Worm (Caenorhabditis elegans) whole organism, L2 larva: ENCODE data around the gene F01D4.8.

Source experiments
- C34F6.9 ChIP-seq: fragments of 150-350 bp; optimal IDR thresholded peaks from 2 replicates; lab custom pipeline; 2014; ENCODE audit warnings: missing biosample characterization, missing genetic modification characterization
- F13H6.1 ChIP-seq: sonication (generic microtip); optimal IDR thresholded peaks from 2 replicates; lab custom pipeline; 2016; ENCODE audit warnings: missing genetic modification characterization, missing compliant biosample characterization
- R02D3.7 ChIP-seq: fragments of 150-350 bp; optimal IDR thresholded peaks from 2 replicates; lab custom pipeline; 2014; ENCODE audit warnings: missing biosample characterization, missing genetic modification characterization
- Y55F3AM.14 ChIP-seq: fragments of 200-800 bp; sonication (Bioruptor generic); optimal IDR thresholded peaks from 2 replicates; lab custom pipeline; 2018; ENCODE audit warnings: mild to moderate bottlenecking, missing genetic modification characterization, missing compliant biosample characterization
- ZK546.5 ChIP-seq: sonication (generic microtip); optimal IDR thresholded peaks from 2 replicates; lab custom pipeline; 2017; ENCODE audit warnings: missing biosample characterization, missing genetic modification characterization
- alr-1 ChIP-seq: fragments of 150-350 bp; optimal IDR thresholded peaks from 2 replicates; lab custom pipeline; 2014; ENCODE audit warnings: missing biosample characterization, missing genetic modification characterization
- aly-2 ChIP-seq: fragments of 150-350 bp; optimal IDR thresholded peaks from 2 replicates; lab custom pipeline; 2014; ENCODE audit warnings: missing biosample characterization, missing genetic modification characterization
- ama-1 ChIP-seq: fragments of 150-350 bp; optimal IDR thresholded peaks from 2 replicates; lab custom pipeline; 2018; ENCODE audit warnings: inconsistent platforms
- blmp-1 ChIP-seq: sonication (generic microtip); optimal IDR thresholded peaks from 2 replicates; lab custom pipeline; 2017; ENCODE audit warnings: missing genetic modification characterization, mild to moderate bottlenecking, missing compliant biosample characterization, antibody characterized with exemption, moderate library complexity; ENCODE audit not compliant: insufficient read depth
- ceh-16 ChIP-seq: fragments of 150-350 bp; optimal IDR thresholded peaks from 2 replicates; lab custom pipeline; 2014; ENCODE audit warnings: missing biosample characterization, missing genetic modification characterization
- ceh-82 ChIP-seq: fragments of 150-350 bp; optimal IDR thresholded peaks from 2 replicates; lab custom pipeline; 2014; ENCODE audit warnings: missing biosample characterization, missing genetic modification characterization
- crh-2 ChIP-seq: sonication (generic microtip); optimal IDR thresholded peaks from 2 replicates; lab custom pipeline; 2017; ENCODE audit warnings: missing biosample characterization, missing genetic modification characterization
- dmd-4 ChIP-seq: sonication (generic microtip); optimal IDR thresholded peaks from 2 replicates; lab custom pipeline; 2017; ENCODE audit warnings: missing biosample characterization, missing genetic modification characterization
- egl-27 ChIP-seq: sonication (generic microtip); optimal IDR thresholded peaks from 3 replicates; lab custom pipeline; 2017; ENCODE audit warnings: missing biosample characterization, missing genetic modification reagents, missing genetic modification characterization
- elt-1 ChIP-seq: fragments of 150-350 bp; optimal IDR thresholded peaks from 2 replicates; lab custom pipeline; 2014; ENCODE audit warnings: missing biosample characterization, missing genetic modification characterization
- elt-3 ChIP-seq: sonication (generic microtip); optimal IDR thresholded peaks from 2 replicates; lab custom pipeline; 2017; ENCODE audit warnings: missing biosample characterization, missing genetic modification characterization
- fos-1 ChIP-seq: fragments of 150-350 bp; optimal IDR thresholded peaks from 2 replicates; lab custom pipeline; 2014; ENCODE audit warnings: missing biosample characterization, missing genetic modification characterization
- gmeb-1 ChIP-seq: fragments of 150-350 bp; optimal IDR thresholded peaks from 2 replicates; lab custom pipeline; 2014; ENCODE audit warnings: missing biosample characterization, missing genetic modification characterization
- lin-11 ChIP-seq: fragments of 150-350 bp; sonication (generic microtip); optimal IDR thresholded peaks from 2 replicates; lab custom pipeline; 2014; ENCODE audit warnings: missing biosample characterization, missing genetic modification characterization, inconsistent platforms, mixed read lengths
- lin-13 ChIP-seq: fragments of 150-350 bp; optimal IDR thresholded peaks from 2 replicates; lab custom pipeline; 2014; ENCODE audit warnings: missing biosample characterization, missing genetic modification reagents, missing genetic modification characterization
- lin-39 ChIP-seq: fragments of 150-350 bp; optimal IDR thresholded peaks from 2 replicates; lab custom pipeline; 2014; ENCODE audit warnings: missing biosample characterization, missing genetic modification reagents, missing genetic modification characterization
- lsy-2 ChIP-seq, 2 experiments: fragments of 150-350 bp in 1 of 2; sonication (generic microtip) in 1 of 2; optimal IDR thresholded peaks; 2 replicates each; lab custom pipeline; 2014 to 2017; ENCODE audit warnings: missing biosample characterization in 2 of 2, missing genetic modification characterization in 2 of 2
- mab-5 ChIP-seq: fragments of 150-350 bp; optimal IDR thresholded peaks from 2 replicates; lab custom pipeline; 2014; ENCODE audit warnings: missing biosample characterization, missing genetic modification characterization
- mbf-1 ChIP-seq: sonication (generic microtip); optimal IDR thresholded peaks from 2 replicates; lab custom pipeline; 2017; ENCODE audit warnings: missing biosample characterization, missing genetic modification characterization
- mdl-1 ChIP-seq, 2 experiments: fragments of 150-350 bp in 1 of 2; sonication (generic microtip) in 1 of 2; optimal IDR thresholded peaks; 2 replicates each; lab custom pipeline; 2017; ENCODE audit warnings: missing biosample characterization in 2 of 2, missing genetic modification characterization in 2 of 2
- nhr-10 ChIP-seq: sonication (generic microtip); optimal IDR thresholded peaks from 2 replicates; lab custom pipeline; 2017; ENCODE audit warnings: missing biosample characterization, missing genetic modification characterization
- nhr-11 ChIP-seq: fragments of 150-350 bp; optimal IDR thresholded peaks from 2 replicates; lab custom pipeline; 2014; ENCODE audit warnings: missing biosample characterization, missing genetic modification characterization
- nhr-12 ChIP-seq: fragments of 150-350 bp; optimal IDR thresholded peaks from 2 replicates; lab custom pipeline; 2014; ENCODE audit warnings: missing biosample characterization, missing genetic modification characterization
- nhr-129 ChIP-seq: fragments of 150-350 bp; optimal IDR thresholded peaks from 2 replicates; lab custom pipeline; 2014; ENCODE audit warnings: missing biosample characterization, missing genetic modification characterization
- nhr-21 ChIP-seq: fragments of 150-350 bp; optimal IDR thresholded peaks from 2 replicates; lab custom pipeline; 2014; ENCODE audit warnings: missing biosample characterization, missing genetic modification characterization
- nhr-23 ChIP-seq: fragments of 150-350 bp; optimal IDR thresholded peaks from 2 replicates; lab custom pipeline; 2014; ENCODE audit warnings: missing biosample characterization, missing genetic modification reagents, missing genetic modification characterization
- nhr-237 ChIP-seq: fragments of 150-350 bp; optimal IDR thresholded peaks from 2 replicates; lab custom pipeline; 2014; ENCODE audit warnings: missing biosample characterization, missing genetic modification characterization
- nhr-25 ChIP-seq: fragments of 150-350 bp; sonication (generic microtip); optimal IDR thresholded peaks from 3 replicates; lab custom pipeline; 2014; ENCODE audit warnings: missing biosample characterization, missing genetic modification characterization
- nhr-6 ChIP-seq: fragments of 150-350 bp; optimal IDR thresholded peaks from 2 replicates; lab custom pipeline; 2014; ENCODE audit warnings: missing biosample characterization, missing genetic modification characterization
- nhr-77 ChIP-seq: fragments of 150-350 bp; optimal IDR thresholded peaks from 2 replicates; lab custom pipeline; 2014; ENCODE audit warnings: missing biosample characterization, missing genetic modification characterization
- peb-1 ChIP-seq: fragments of 150-350 bp; optimal IDR thresholded peaks from 2 replicates; lab custom pipeline; 2014; ENCODE audit warnings: missing biosample characterization, missing genetic modification characterization
- sem-4 ChIP-seq: fragments of 150-350 bp; optimal IDR thresholded peaks from 2 replicates; lab custom pipeline; 2014; ENCODE audit warnings: missing biosample characterization, missing genetic modification reagents, missing genetic modification characterization
- skn-1 ChIP-seq: sonication (generic microtip); optimal IDR thresholded peaks from 2 replicates; lab custom pipeline; 2017; ENCODE audit warnings: missing biosample characterization, missing genetic modification characterization
- sma-3 ChIP-seq: sonication (generic microtip); optimal IDR thresholded peaks from 2 replicates; lab custom pipeline; 2016; ENCODE audit warnings: missing genetic modification reagents, missing genetic modification characterization, missing compliant biosample characterization
- sma-9 ChIP-seq, 2 experiments: fragments of 150-350 bp in 1 of 2; sonication (generic microtip) in 1 of 2; optimal IDR thresholded peaks; 2 replicates each; lab custom pipeline; 2014 to 2016; ENCODE audit warnings: missing genetic modification characterization in 2 of 2, mild to moderate bottlenecking in 1 of 2, missing biosample characterization in 1 of 2, missing compliant biosample characterization in 1 of 2, missing genetic modification reagents in 1 of 2, moderate library complexity in 1 of 2
- snpc-4 ChIP-seq: fragments of 150-350 bp; optimal IDR thresholded peaks from 2 replicates; lab custom pipeline; 2014; ENCODE audit warnings: missing biosample characterization, missing genetic modification characterization
- unc-39 ChIP-seq: fragments of 150-350 bp; optimal IDR thresholded peaks from 2 replicates; lab custom pipeline; 2014; ENCODE audit warnings: missing biosample characterization, missing genetic modification characterization
- unc-55 ChIP-seq: fragments of 150-350 bp; sonication (generic microtip); optimal IDR thresholded peaks from 3 replicates; lab custom pipeline; 2014; ENCODE audit warnings: missing biosample characterization, missing genetic modification reagents, missing genetic modification characterization
- unc-62 ChIP-seq: fragments of 150-350 bp; optimal IDR thresholded peaks from 2 replicates; lab custom pipeline; 2014; ENCODE audit warnings: missing biosample characterization, missing genetic modification reagents, missing genetic modification characterization
- zag-1 ChIP-seq: fragments of 150-350 bp; optimal IDR thresholded peaks from 2 replicates; lab custom pipeline; 2014; ENCODE audit warnings: missing biosample characterization, missing genetic modification characterization
- ztf-1 ChIP-seq: fragments of 200-800 bp; sonication (Bioruptor generic); conservative IDR thresholded peaks from 2 replicates; pipeline ENCODE4 v1.3.6; 2022; ENCODE audit warnings: missing genetic modification characterization, missing compliant biosample characterization
- ztf-11 ChIP-seq: sonication (generic microtip); optimal IDR thresholded peaks from 2 replicates; lab custom pipeline; 2017; ENCODE audit warnings: missing biosample characterization, missing genetic modification characterization
- ztf-4 ChIP-seq: fragments of 150-350 bp; optimal IDR thresholded peaks from 2 replicates; lab custom pipeline; 2014; ENCODE audit warnings: missing biosample characterization, missing genetic modification characterization

F01D4.8 gene

DNA sequence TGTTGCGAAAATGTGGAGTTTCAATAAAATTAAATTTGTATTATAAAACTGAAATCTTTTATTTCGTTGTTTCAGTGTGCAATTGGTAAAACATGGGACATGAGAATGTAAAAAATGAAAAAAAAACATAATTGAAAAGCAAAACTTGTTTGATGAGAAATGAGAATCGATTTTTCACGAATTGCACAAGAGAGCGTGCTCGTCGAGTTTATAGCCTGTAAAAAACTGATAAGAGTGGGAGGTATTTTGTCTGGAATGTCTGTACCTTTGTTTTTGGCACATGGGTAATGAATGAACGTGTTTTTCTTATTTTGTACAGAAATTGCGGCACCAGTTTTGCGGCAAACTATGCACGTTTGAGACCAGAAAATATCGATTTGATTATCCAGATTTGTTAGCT lies 29.7 kb upstream of the F01D4.8 start:
- no peak for TF ChIP-seq ztf-4
- peak; percentile 12 for TF ChIP-seq fos-1

- TF ChIP-seq ztf-4 (no peak), unc-62 (GFP tag; lab: Kevin White, UChicago) (no peak), nhr-129 (peak; percentile 79), nhr-21 (tag; lab: Kevin White, UChicago) (peak; percentile 19), nhr-11 (no peak), crh-2 (tag; lab: Kevin White, UChicago) (peak; percentile 82), sma-3 (GFP tag; lab: Kevin White, UChicago) (no peak), sem-4 (tag; lab: Kevin White, UChicago) (peak; percentile 46), ceh-16 (no peak), nhr-237 (tag; lab: Kevin White, UChicago) (no peak), lin-13 (peak; percentile 33), nhr-12 (tag; lab: Kevin White, UChicago) (no peak), elt-1 (tag; lab: Kevin White, UChicago) (no peak), snpc-4 (tag; lab: Kevin White, UChicago) (no peak), mab-5 (tag; lab: Kevin White, UChicago) (no peak), ztf-11 (no peak), zag-1 (tag; lab: Kevin White, UChicago) (peak; percentile 79), C34F6.9 (tag; lab: Kevin White, UChicago) (peak; percentile 89), lsy-2 (tag; optimal IDR thresholded peaks at IDR 0.05; lab: Kevin White, UChicago) (peak in 1 of 2 experiments; percentile 66), Y55F3AM.14 (GFP tag; lab: Kevin White, UChicago) (peak; percentile 64), skn-1 (tag; lab: Kevin White, UChicago) (no peak), elt-3 (no peak), nhr-23 (tag; lab: Kevin White, UChicago) (no peak), mdl-1 (tag; optimal IDR thresholded peaks at IDR 0.05; lab: Kevin White, UChicago) (peak; percentile 59 to 61), nhr-6 (peak; percentile 36), ceh-82 (tag; lab: Kevin White, UChicago) (no peak), egl-27 (tag; lab: Kevin White, UChicago) (peak; percentile 43), lin-39 (no peak), alr-1 (no peak), unc-39 (tag; lab: Kevin White, UChicago) (peak; percentile 52), ZK546.5 (tag; lab: Kevin White, UChicago) (no peak), dmd-4 (tag; lab: Kevin White, UChicago) (no peak), nhr-10 (no peak), gmeb-1 (no peak), lin-11 (peak; percentile 66), nhr-77 (tag; lab: Kevin White, UChicago) (no peak), nhr-25 (tag; lab: Kevin White, UChicago) (no peak), unc-55 (GFP tag; lab: Kevin White, UChicago) (peak; percentile 92), fos-1 (no peak), R02D3.7 (tag; lab: Kevin White, UChicago) (no peak), sma-9 (GFP tag; optimal IDR thresholded peaks at IDR 0.05; lab: Kevin White, UChicago) (peak; percentile 46), sma-9 (tag; optimal IDR thresholded peaks at IDR 0.05; lab: Kevin White, UChicago) (no peak), peb-1 (tag; lab: Kevin White, UChicago) (no peak), mbf-1 (no peak), aly-2 (tag; lab: Kevin White, UChicago) (no peak), blmp-1 (tag; lab: Kevin White, UChicago) (no peak), ztf-1 (no peak), F13H6.1 (tag; lab: Kevin White, UChicago) (peak; percentile 60), ama-1 (lab: Kevin White, UChicago) (no peak)
These were observed 28.8 kb upstream of the F01D4.8 start, which contains the start of gene egl-21 for ce11 chrIV:10481695-10482094. Gene egl-21 (minus strand): TSS chrIV:10481844.
